Fruit fly (Drosophila melanogaster) whole organism, prepupa: ENCODE measurements around the gene Hmgcl.

ENCODE experiments used
- CG10669 ChIP-seq: fragments of 200-800 bp; sonication (Bioruptor generic); optimal IDR thresholded peaks from 3 replicates; lab custom pipeline; 2018; ENCODE audit warnings: missing biosample characterization, mild to moderate bottlenecking, missing genetic modification characterization, moderate library complexity
- CG11294 ChIP-seq: fragments of 200-800 bp; sonication (Bioruptor generic); IDR thresholded peaks from 2 replicates; pipeline ENCODE4 v1.3.6; 2022; ENCODE audit warnings: missing biosample characterization, missing genetic modification characterization
- CG11762 ChIP-seq: fragments of 200-800 bp; sonication (Bioruptor generic); optimal IDR thresholded peaks from 3 replicates; lab custom pipeline; 2016; ENCODE audit warnings: missing biosample characterization, missing genetic modification characterization; ENCODE audit not compliant: insufficient read depth
- CG11902 ChIP-seq: fragments of 200-800 bp; sonication (Bioruptor generic); optimal IDR thresholded peaks from 3 replicates; lab custom pipeline; 2016; ENCODE audit warnings: missing biosample characterization, missing genetic modification characterization
- CG15336 ChIP-seq: fragments of 200-800 bp; sonication (Bioruptor generic); IDR thresholded peaks from 2 replicates; pipeline ENCODE4 v1.3.6; 2022; ENCODE audit warnings: missing biosample characterization, missing genetic modification characterization
- CG1621 ChIP-seq: fragments of 200-800 bp; sonication (Bioruptor generic); optimal IDR thresholded peaks from 3 replicates; lab custom pipeline; 2018; ENCODE audit warnings: missing biosample characterization, mild to moderate bottlenecking, missing genetic modification characterization
- CG16779 ChIP-seq: fragments of 200-800 bp; sonication (Bioruptor generic); optimal IDR thresholded peaks from 3 replicates; lab custom pipeline; 2017; ENCODE audit warnings: missing biosample characterization, mild to moderate bottlenecking, missing genetic modification characterization
- CG31627 ChIP-seq: fragments of 200-800 bp; sonication (Bioruptor generic); optimal IDR thresholded peaks from 3 replicates; lab custom pipeline; 2016; ENCODE audit warnings: missing biosample characterization, missing genetic modification characterization
- CG3919 ChIP-seq: fragments of 200-800 bp; sonication (Bioruptor generic); optimal IDR thresholded peaks from 3 replicates; lab custom pipeline; 2016; ENCODE audit warnings: missing biosample characterization, missing genetic modification characterization
- CG4318 ChIP-seq: fragments of 200-800 bp; sonication (Bioruptor generic); optimal IDR thresholded peaks from 3 replicates; lab custom pipeline; 2017; ENCODE audit warnings: missing biosample characterization, mild to moderate bottlenecking, missing genetic modification characterization
- CG6163 ChIP-seq: fragments of 200-800 bp; sonication (Bioruptor generic); IDR thresholded peaks from 3 replicates; pipeline ENCODE4 v1.3.6; 2022; ENCODE audit warnings: missing biosample characterization, missing genetic modification characterization
- CG6276 ChIP-seq: fragments of 200-800 bp; sonication (Bioruptor generic); optimal IDR thresholded peaks from 2 replicates; lab custom pipeline; 2017; ENCODE audit warnings: missing biosample characterization, mild to moderate bottlenecking, missing genetic modification characterization
- CG6792 ChIP-seq: fragments of 200-800 bp; sonication (Bioruptor generic); optimal IDR thresholded peaks from 3 replicates; lab custom pipeline; 2016; ENCODE audit warnings: missing biosample characterization, missing genetic modification characterization
- CG6808 ChIP-seq: fragments of 200-800 bp; sonication (Bioruptor generic); optimal IDR thresholded peaks from 3 replicates; lab custom pipeline; 2017; ENCODE audit warnings: missing biosample characterization, missing genetic modification characterization, mild to moderate bottlenecking, moderate library complexity, missing genetic modification reagents
- CG6854 ChIP-seq: fragments of 200-800 bp; sonication (Bioruptor generic); optimal IDR thresholded peaks from 2 replicates; lab custom pipeline; 2017; ENCODE audit warnings: missing biosample characterization, mild to moderate bottlenecking, missing genetic modification characterization
- CG7368 ChIP-seq: fragments of 200-800 bp; sonication (Bioruptor generic); optimal IDR thresholded peaks from 3 replicates; lab custom pipeline; 2016; ENCODE audit warnings: missing biosample characterization, missing genetic modification characterization
- CG8119 ChIP-seq: fragments of 200-800 bp; sonication (Bioruptor generic); IDR thresholded peaks from 3 replicates; pipeline ENCODE4 v1.3.6; 2022; ENCODE audit warnings: missing biosample characterization, missing genetic modification characterization
- CG8319 ChIP-seq: fragments of 200-800 bp; sonication (Bioruptor generic); optimal IDR thresholded peaks from 3 replicates; lab custom pipeline; 2016; ENCODE audit warnings: missing biosample characterization, missing genetic modification characterization
- CG8632 ChIP-seq: fragments of 200-800 bp; sonication (Bioruptor generic); optimal IDR thresholded peaks from 3 replicates; lab custom pipeline; 2016; ENCODE audit warnings: missing biosample characterization, missing genetic modification characterization
- CG9139 ChIP-seq: fragments of 200-800 bp; sonication (Bioruptor generic); optimal IDR thresholded peaks from 3 replicates; lab custom pipeline; 2017; ENCODE audit warnings: missing biosample characterization, mild to moderate bottlenecking, missing genetic modification characterization
- Eip75B ChIP-seq: fragments of 200-800 bp; sonication (Bioruptor generic); optimal IDR thresholded peaks from 3 replicates; lab custom pipeline; 2016; ENCODE audit warnings: missing biosample characterization, missing genetic modification characterization
- Eip78C ChIP-seq: fragments of 200-800 bp; sonication (Bioruptor generic); peaks from one replicate; lab custom pipeline; 2016; ENCODE audit warnings: missing biosample characterization, missing genetic modification characterization
- Eip93F ChIP-seq: fragments of 200-800 bp; sonication (Bioruptor generic); optimal IDR thresholded peaks from 2 replicates; lab custom pipeline; 2016; ENCODE audit warnings: missing biosample characterization, mild to moderate bottlenecking, missing genetic modification characterization
- Ets21C ChIP-seq: fragments of 200-800 bp; sonication (Bioruptor generic); optimal IDR thresholded peaks from 3 replicates; lab custom pipeline; 2016; ENCODE audit warnings: missing biosample characterization, missing genetic modification characterization
- Ets96B ChIP-seq: fragments of 200-800 bp; optimal IDR thresholded peaks from 2 replicates; lab custom pipeline; 2019; ENCODE audit warnings: missing biosample characterization, mild to moderate bottlenecking, missing genetic modification characterization, moderate library complexity
- Gug ChIP-seq: fragments of 200-800 bp; sonication (Bioruptor generic); IDR thresholded peaks from 2 replicates; pipeline ENCODE4 v1.3.6; 2022; ENCODE audit warnings: missing biosample characterization, missing genetic modification characterization
- Lpt ChIP-seq: fragments of 200-800 bp; sonication (Bioruptor generic); optimal IDR thresholded peaks from 3 replicates; lab custom pipeline; 2016; ENCODE audit warnings: missing biosample characterization, missing genetic modification characterization
- Met ChIP-seq: fragments of 200-800 bp; sonication (Bioruptor generic); optimal IDR thresholded peaks from 3 replicates; lab custom pipeline; 2016; ENCODE audit warnings: missing biosample characterization, missing genetic modification characterization
- OdsH ChIP-seq: fragments of 200-800 bp; sonication (Bioruptor generic); optimal IDR thresholded peaks from 3 replicates; lab custom pipeline; 2016; ENCODE audit warnings: missing biosample characterization, missing genetic modification characterization
- Smox ChIP-seq: fragments of 200-800 bp; sonication (Bioruptor generic); optimal IDR thresholded peaks from 3 replicates; lab custom pipeline; 2016; ENCODE audit warnings: missing biosample characterization, missing genetic modification characterization
- Sox102F ChIP-seq: fragments of 200-800 bp; sonication (Bioruptor generic); optimal IDR thresholded peaks from 2 replicates; lab custom pipeline; 2016; ENCODE audit warnings: missing biosample characterization, mild to moderate bottlenecking, missing genetic modification characterization
- Sox14 ChIP-seq: fragments of 200-800 bp; sonication (Bioruptor generic); optimal IDR thresholded peaks from 3 replicates; lab custom pipeline; 2016; ENCODE audit warnings: missing biosample characterization, missing genetic modification characterization
- Sox15 ChIP-seq: fragments of 200-800 bp; sonication (Bioruptor generic); optimal IDR thresholded peaks from 3 replicates; lab custom pipeline; 2016; ENCODE audit warnings: missing biosample characterization, missing genetic modification characterization
- acj6 ChIP-seq: fragments of 200-800 bp; sonication (Bioruptor generic); optimal IDR thresholded peaks from 3 replicates; lab custom pipeline; 2016; ENCODE audit warnings: missing biosample characterization, missing genetic modification characterization
- cyc ChIP-seq: fragments of 200-800 bp; sonication (Bioruptor generic); optimal IDR thresholded peaks from 3 replicates; lab custom pipeline; 2016; ENCODE audit warnings: missing biosample characterization, missing genetic modification characterization
- dsx ChIP-seq: fragments of 200-800 bp; optimal IDR thresholded peaks from 3 replicates; lab custom pipeline; 2019; ENCODE audit warnings: missing biosample characterization, mild to moderate bottlenecking, missing genetic modification characterization, moderate library complexity; ENCODE audit not compliant: poor library complexity, severe bottlenecking
- eg ChIP-seq: fragments of 200-800 bp; sonication (Bioruptor generic); IDR thresholded peaks from 3 replicates; pipeline ENCODE4 v1.3.6; 2022; ENCODE audit warnings: missing biosample characterization, missing genetic modification characterization
- esn ChIP-seq: fragments of 200-800 bp; sonication (Bioruptor generic); optimal IDR thresholded peaks from 2 replicates; lab custom pipeline; 2016; ENCODE audit warnings: missing biosample characterization, mild to moderate bottlenecking, missing genetic modification characterization, moderate library complexity
- fd85E ChIP-seq: fragments of 200-800 bp; sonication (Bioruptor generic); optimal IDR thresholded peaks from 3 replicates; lab custom pipeline; 2016; ENCODE audit warnings: missing biosample characterization, missing genetic modification characterization
- fkh ChIP-seq: fragments of 200-800 bp; sonication (Bioruptor generic); optimal IDR thresholded peaks from 3 replicates; lab custom pipeline; 2017; ENCODE audit warnings: missing biosample characterization, mild to moderate bottlenecking, missing genetic modification characterization, moderate library complexity
- lz ChIP-seq: fragments of 200-800 bp; sonication (Bioruptor generic); optimal IDR thresholded peaks from 3 replicates; lab custom pipeline; 2016; ENCODE audit warnings: missing biosample characterization, missing genetic modification characterization
- net ChIP-seq: fragments of 200-800 bp; sonication (Bioruptor generic); optimal IDR thresholded peaks from 3 replicates; lab custom pipeline; 2016; ENCODE audit warnings: missing biosample characterization, missing genetic modification characterization
- ss ChIP-seq, 2 experiments: fragments of 200-800 bp; sonication (Bioruptor generic); optimal IDR thresholded peaks; 2 replicates in 1 of 2; 3 replicates in 1 of 2; lab custom pipeline; 2017 to 2018; ENCODE audit warnings: mild to moderate bottlenecking in 2 of 2, missing biosample characterization in 2 of 2, missing genetic modification characterization in 2 of 2, moderate library complexity in 1 of 2
- svp ChIP-seq: fragments of 200-800 bp; sonication (Bioruptor generic); peaks from one replicate; lab custom pipeline; 2016; ENCODE audit warnings: missing biosample characterization, missing genetic modification characterization
- topi ChIP-seq: fragments of 200-800 bp; sonication (Bioruptor generic); optimal IDR thresholded peaks from 3 replicates; lab custom pipeline; 2016; ENCODE audit warnings: missing biosample characterization, missing genetic modification characterization
- vri ChIP-seq: fragments of 200-800 bp; sonication (Bioruptor generic); optimal IDR thresholded peaks from 3 replicates; lab custom pipeline; 2016; ENCODE audit warnings: missing biosample characterization, mild to moderate bottlenecking, missing genetic modification characterization

Gene Hmgcl

dm6 chr2L:6950096-6950495 lies 10.1 kb upstream of the Hmgcl start, which contains the start of the genes Gas41 and SA1 (continued):
- no peak for TF ChIP-seq topi (GFP tag; lab: Kevin White, UChicago)
- no peak for TF ChIP-seq net (GFP tag; lab: Kevin White, UChicago)
- no peak for TF ChIP-seq CG6163 (GFP tag; lab: Robert Waterston, UW)
- peak; percentile 29 for TF ChIP-seq CG11762 (GFP tag; lab: Kevin White, UChicago)
- peak; percentile 27 for TF ChIP-seq CG6792 (GFP tag; lab: Kevin White, UChicago)
- TF ChIP-seq CG6808, result no peak
- TF ChIP-seq CG3919 (GFP tag; lab: Kevin White, UChicago), result no peak
- TF ChIP-seq CG31627, result peak; percentile 29
- TF ChIP-seq Sox15 (GFP tag; lab: Kevin White, UChicago), result peak; percentile 41
- no peak for TF ChIP-seq Sox102F (GFP tag; lab: Kevin White, UChicago)
- peak; percentile 80 for TF ChIP-seq Gug (GFP tag; lab: Robert Waterston, UW)
- peak; percentile 92 for TF ChIP-seq OdsH (GFP tag; lab: Kevin White, UChicago)
- TF ChIP-seq Eip75B (GFP tag; lab: Kevin White, UChicago), result no peak
- TF ChIP-seq CG1621 (tag; lab: Kevin White, UChicago), result peak; percentile 32

DNA sequence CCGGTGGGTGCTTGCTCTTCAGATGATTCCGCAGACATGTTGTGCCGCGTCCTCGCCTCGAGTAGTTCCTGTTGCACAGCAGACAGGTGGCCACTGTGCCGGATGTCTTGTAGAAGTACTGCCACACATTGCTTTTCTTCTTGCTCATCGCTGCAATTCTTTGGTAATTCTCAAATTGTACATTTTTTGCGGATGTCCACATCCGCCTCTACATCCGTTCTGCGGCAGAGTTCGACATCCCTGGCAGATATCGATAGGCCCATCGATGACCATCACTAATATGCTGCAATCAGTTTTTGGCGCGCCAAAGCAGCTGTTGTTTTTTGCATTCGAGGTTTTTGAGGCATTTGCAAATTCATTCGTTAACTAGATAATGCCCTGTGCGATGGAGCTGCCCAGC lies 3.5 kb upstream of the Hmgcl start, which contains the start of the genes CG13775 and CG3430:
Gene CG13775, minus strand, starts transcription at position 226 of the 400 bp plus-strand sequence.
Gene CG3430, plus strand, starts transcription at position 284 of the 400 bp plus-strand sequence.
- TF ChIP-seq fkh (GFP tag; lab: Kevin White, UChicago) (no peak), acj6 (no peak), Eip78C (no peak), CG31627 (peak; percentile 22), CG9139 (no peak), dsx (GFP tag; lab: Kevin White, UChicago) (no peak), CG6854 (GFP tag; lab: Kevin White, UChicago) (peak; percentile 35), vri (peak; percentile 59), esn (GFP tag; lab: Kevin White, UChicago) (peak; percentile 45)

dm6 chr2L:6964022-6964434 lies 3.9 kb downstream of the Hmgcl start, which contains the start of the genes sip2 and Coprox:
TSS of gene sip2 (minus strand) at chr2L:6964074.
TSS of gene Coprox (plus strand) at chr2L:6964421.
- no peak for TF ChIP-seq CG8632 (GFP tag; lab: Kevin White, UChicago)
- TF ChIP-seq Eip75B (GFP tag; lab: Kevin White, UChicago), result no peak
- no peak for TF ChIP-seq CG16779
- no peak for TF ChIP-seq acj6
- no peak; the same call in 1 of the 2 replicates for TF ChIP-seq CG15336 (GFP tag; lab: Robert Waterston, UW)
- no peak for TF ChIP-seq Met (GFP tag; lab: Kevin White, UChicago)
- no peak for TF ChIP-seq CG11294 (GFP tag; lab: Robert Waterston, UW)
- TF ChIP-seq Ets96B (tag; lab: Kevin White, UChicago), result no peak
- peak; percentile 54; the same call in 1 of the 3 replicates for TF ChIP-seq CG8119 (GFP tag; lab: Robert Waterston, UW)
- TF ChIP-seq CG31627, result peak; percentile 5
- TF ChIP-seq Smox (GFP tag; lab: Kevin White, UChicago), result no peak
- TF ChIP-seq CG4318, result no peak
- peak; percentile 34 for TF ChIP-seq cyc (GFP tag; lab: Kevin White, UChicago)
- TF ChIP-seq Lpt, result no peak
- TF ChIP-seq fd85E, result no peak
- TF ChIP-seq topi (GFP tag; lab: Kevin White, UChicago), result no peak
- peak; percentile 70 for TF ChIP-seq dsx (GFP tag; lab: Kevin White, UChicago)
- no peak for TF ChIP-seq Sox14 (GFP tag; lab: Kevin White, UChicago)
- peak; percentile 77 for TF ChIP-seq eg (GFP tag; lab: Robert Waterston, UW)
- TF ChIP-seq Ets21C, result no peak
- TF ChIP-seq Eip93F (GFP tag; lab: Kevin White, UChicago), result peak; percentile 13
- peak; percentile 83 for TF ChIP-seq fkh (GFP tag; lab: Kevin White, UChicago)
- no peak for TF ChIP-seq CG6276 (GFP tag; lab: Kevin White, UChicago)
- no peak for TF ChIP-seq CG1621 (tag; lab: Kevin White, UChicago)
- no peak for TF ChIP-seq CG8319 (GFP tag; lab: Kevin White, UChicago)
- TF ChIP-seq svp, result no peak
- no peak for TF ChIP-seq CG10669 (GFP tag; lab: Kevin White, UChicago)
- TF ChIP-seq CG6808, result no peak
- no peak for TF ChIP-seq OdsH (GFP tag; lab: Kevin White, UChicago)
- TF ChIP-seq CG11902 (GFP tag; lab: Kevin White, UChicago), result no peak
- peak; percentile 15 for TF ChIP-seq lz (GFP tag; lab: Kevin White, UChicago)
- no peak for TF ChIP-seq ss (GFP tag; optimal IDR thresholded peaks at IDR 0.05; lab: Kevin White, UChicago)
- peak; percentile 48; the same call in 1 of the 3 replicates for TF ChIP-seq CG6163 (GFP tag; lab: Robert Waterston, UW)
- peak; percentile 16 for TF ChIP-seq Sox15 (GFP tag; lab: Kevin White, UChicago)
- TF ChIP-seq CG6792 (GFP tag; lab: Kevin White, UChicago), result peak; percentile 30
- TF ChIP-seq net (GFP tag; lab: Kevin White, UChicago), result no peak
- TF ChIP-seq Eip78C, result peak; percentile 56
- no peak for TF ChIP-seq CG7368 (GFP tag; lab: Kevin White, UChicago)
